Worm (Caenorhabditis elegans) whole organism, L4/young adult: ENCODE results near the gene fbxa-211.

ENCODE experiments used
- W03F9.2 ChIP-seq: fragments of 150-350 bp; optimal IDR thresholded peaks from 2 replicates; lab custom pipeline; 2014; ENCODE audit warnings: missing biosample characterization, missing genetic modification characterization
- dao-5 ChIP-seq: sonication (generic microtip); optimal IDR thresholded peaks from 2 replicates; lab custom pipeline; 2016; ENCODE audit warnings: missing genotype, missing genetic modification characterization, moderate library complexity, missing compliant biosample characterization
- him-1 ChIP-seq: sonication (generic microtip); optimal IDR thresholded peaks from 2 replicates; lab custom pipeline; 2016; ENCODE audit warnings: missing genotype, missing genetic modification reagents, missing genetic modification characterization, missing compliant biosample characterization

fbxa-211 gene

ce11 chrV:18162568-18162967 lies 35.2 kb downstream of the fbxa-211 start, which contains the start of gene C14A6.12:
C14A6.12 (minus strand) TSS chrV:18162668.
- TF ChIP-seq W03F9.2 (tag; lab: Kevin White, UChicago) (no peak), dao-5 (tag; lab: Kevin White, UChicago) (no peak), him-1 (tag; lab: Kevin White, UChicago) (no peak)

ce11 chrV:18163434-18163833 lies 36.1 kb downstream of the fbxa-211 start:
- no peak for TF ChIP-seq W03F9.2 (tag; lab: Kevin White, UChicago)
- no peak for TF ChIP-seq dao-5 (tag; lab: Kevin White, UChicago)
- TF ChIP-seq him-1 (tag; lab: Kevin White, UChicago) = no peak

- TF ChIP-seq him-1 (tag; lab: Kevin White, UChicago) (no peak), dao-5 (tag; lab: Kevin White, UChicago) (no peak), W03F9.2 (tag; lab: Kevin White, UChicago) (no peak)
These were observed 37.4 kb downstream of the fbxa-211 start, which contains the start of gene C14A6.5 for ce11 chrV:18164758-18165157. C14A6.5 (minus strand) TSS chrV:18164858.

- TF ChIP-seq him-1 (tag; lab: Kevin White, UChicago) (no peak), dao-5 (tag; lab: Kevin White, UChicago) (no peak), W03F9.2 (tag; lab: Kevin White, UChicago) (no peak)
These were observed 39.8 kb downstream of the fbxa-211 start, which contains the start of gene C14A6.6 for ce11 chrV:18167161-18167560. C14A6.6 (minus strand) TSS chrV:18167261.

ce11 chrV:18168266-18168665 lies 40.9 kb downstream of the fbxa-211 start, which contains the start of gene C14A6.7:
C14A6.7 (minus strand) TSS chrV:18168366.
- TF ChIP-seq him-1 (tag; lab: Kevin White, UChicago) (no peak), W03F9.2 (tag; lab: Kevin White, UChicago) (no peak)

ce11 chrV:18171568-18171967 lies 44.2 kb downstream of the fbxa-211 start, which contains the start of gene C14A6.8:
C14A6.8 (minus strand) TSS chrV:18171668.
- TF ChIP-seq W03F9.2 (tag; lab: Kevin White, UChicago) = no peak
- no peak for TF ChIP-seq dao-5 (tag; lab: Kevin White, UChicago)
- TF ChIP-seq him-1 (tag; lab: Kevin White, UChicago) = no peak
